Worm (Caenorhabditis elegans): ENCODE results near the gene C34F6.7.

The C34F6.7 gene

ce11 chrX:11203773-11204172 lies 11.5 kb downstream of the C34F6.7 start, which contains the start of gene C34F6.11:
TSS of gene C34F6.11 (minus strand) at chrX:11203932.
- no peak for TF ChIP-seq blmp-1 (tag; optimal IDR thresholded peaks at IDR 0.05)
- no peak for TF ChIP-seq nhr-12 (tag; optimal IDR thresholded peaks at IDR 0.05)
- no peak for TF ChIP-seq sptf-1 (tag; optimal IDR thresholded peaks at IDR 0.05)
- TF ChIP-seq ceh-83 (GFP tag; optimal IDR thresholded peaks at IDR 0.05): no peak
- TF ChIP-seq elt-1 (tag; optimal IDR thresholded peaks at IDR 0.05; ENCODE audit: borderline replicate concordance, insufficient read depth): no peak
- no peak for TF ChIP-seq unc-39 (tag; optimal IDR thresholded peaks at IDR 0.05)
- TF ChIP-seq unc-62 (GFP tag; optimal IDR thresholded peaks at IDR 0.05): no peak
- no peak for TF ChIP-seq mab-5 (tag; optimal IDR thresholded peaks at IDR 0.05)
- TF ChIP-seq elt-3 (tag; optimal IDR thresholded peaks at IDR 0.05): no peak
- TF ChIP-seq lin-32 (GFP tag; optimal IDR thresholded peaks at IDR 0.05): no peak
- no peak for TF ChIP-seq ham-2 (GFP tag; optimal IDR thresholded peaks at IDR 0.05)
- TF ChIP-seq ztf-11 (tag; optimal IDR thresholded peaks at IDR 0.05): no peak
- no peak for TF ChIP-seq sem-2 (GFP tag; optimal IDR thresholded peaks at IDR 0.05)

- TF ChIP-seq snpc-4 (tag; optimal IDR thresholded peaks at IDR 0.05): no peak
- no peak for TF ChIP-seq ham-2 (GFP tag; optimal IDR thresholded peaks at IDR 0.05)
- TF ChIP-seq bed-3 (GFP tag; optimal IDR thresholded peaks at IDR 0.05): no peak
- no peak for TF ChIP-seq elt-1 (tag; optimal IDR thresholded peaks at IDR 0.05; ENCODE audit: borderline replicate concordance, insufficient read depth)
- TF ChIP-seq ceh-43 (GFP tag; optimal IDR thresholded peaks at IDR 0.05): no peak
- TF ChIP-seq drap-1 (GFP tag; optimal IDR thresholded peaks at IDR 0.05): no peak
- no peak for TF ChIP-seq unc-62 (GFP tag; optimal IDR thresholded peaks at IDR 0.05)
- TF ChIP-seq ztf-11 (tag; optimal IDR thresholded peaks at IDR 0.05): no peak
- no peak for TF ChIP-seq hlh-1 (tag; optimal IDR thresholded peaks at IDR 0.05)
- TF ChIP-seq mab-5 (tag; optimal IDR thresholded peaks at IDR 0.05): no peak
- TF ChIP-seq nhr-237 (tag; optimal IDR thresholded peaks at IDR 0.05): no peak
- TF ChIP-seq ces-1 (GFP tag; optimal IDR thresholded peaks at IDR 0.05): no peak
- TF ChIP-seq ceh-83 (GFP tag; optimal IDR thresholded peaks at IDR 0.05): no peak
Observed at ce11 chrX:11201165-11201564, 14.1 kb downstream of the C34F6.7 start, which contains the start of gene col-179. TSS of gene col-179 (plus strand) at chrX:11201465.

ce11 chrX:11199155-11199554 lies 16.1 kb downstream of the C34F6.7 start, which contains the start of gene col-178:
TSS of gene col-178 (plus strand) at chrX:11199455.
- TF ChIP-seq ceh-83 (GFP tag; optimal IDR thresholded peaks at IDR 0.05) (no peak), flh-1 (GFP tag; optimal IDR thresholded peaks at IDR 0.05) (no peak), unc-120 (tag; optimal IDR thresholded peaks at IDR 0.05; ENCODE audit: poor library complexity, severe bottlenecking) (no peak)

ce11 chrX:11196741-11197140 lies 18.5 kb downstream of the C34F6.7 start, which contains the start of gene C34F6.1:
TSS of gene C34F6.1 (minus strand) at chrX:11196841.
- TF ChIP-seq unc-39 (tag; optimal IDR thresholded peaks at IDR 0.05): no peak
- no peak for TF ChIP-seq ceh-83 (GFP tag; optimal IDR thresholded peaks at IDR 0.05)
- no peak for TF ChIP-seq ztf-11 (tag; optimal IDR thresholded peaks at IDR 0.05)
- no peak for TF ChIP-seq mep-1 (tag; optimal IDR thresholded peaks at IDR 0.05)
- no peak for TF ChIP-seq ham-2 (GFP tag; optimal IDR thresholded peaks at IDR 0.05)
- no peak for TF ChIP-seq nhr-237 (tag; optimal IDR thresholded peaks at IDR 0.05)
- no peak for TF ChIP-seq mab-5 (tag; optimal IDR thresholded peaks at IDR 0.05)
- TF ChIP-seq pha-4 (tag; optimal IDR thresholded peaks at IDR 0.05): no peak
- no peak for TF ChIP-seq unc-120 (tag; optimal IDR thresholded peaks at IDR 0.05; ENCODE audit: poor library complexity, severe bottlenecking)
- no peak for TF ChIP-seq lsy-2 (tag; optimal IDR thresholded peaks at IDR 0.05)
- no peak for TF ChIP-seq tbx-8 (GFP tag; optimal IDR thresholded peaks at IDR 0.05)
- TF ChIP-seq unc-62 (GFP tag; optimal IDR thresholded peaks at IDR 0.05): no peak
- TF ChIP-seq M03D4.4 (tag; optimal IDR thresholded peaks at IDR 0.05): no peak
- no peak for TF ChIP-seq cnd-1 (tag; optimal IDR thresholded peaks at IDR 0.05)
- TF ChIP-seq nhr-76 (tag; optimal IDR thresholded peaks at IDR 0.05): no peak

- TF ChIP-seq hlh-1 (tag; optimal IDR thresholded peaks at IDR 0.05) (peak; percentile 90), nhr-237 (tag; optimal IDR thresholded peaks at IDR 0.05) (no peak)
Observed at ce11 chrX:11193670-11194069, 21.6 kb downstream of the C34F6.7 start.

ce11 chrX:11190443-11190842 lies 24.8 kb downstream of the C34F6.7 start:
- no peak for TF ChIP-seq nhr-237 (tag; optimal IDR thresholded peaks at IDR 0.05)
- TF ChIP-seq unc-62 (GFP tag; optimal IDR thresholded peaks at IDR 0.05): peak; percentile 26
- TF ChIP-seq nhr-28 (tag; optimal IDR thresholded peaks at IDR 0.05): no peak
- TF ChIP-seq elt-1 (tag; optimal IDR thresholded peaks at IDR 0.05; ENCODE audit: borderline replicate concordance, insufficient read depth): peak; percentile 29
- no peak for TF ChIP-seq nhr-2 (tag; optimal IDR thresholded peaks at IDR 0.05)
- peak; percentile 20 for TF ChIP-seq unc-120 (tag; optimal IDR thresholded peaks at IDR 0.05; ENCODE audit: poor library complexity, severe bottlenecking)

All from whole organism, mixed stage, embryonic.